Worm (Caenorhabditis elegans) whole organism, early embryonic: ENCODE results near the gene tsp-6.

ENCODE experiments used
- F13C5.2 ChIP-seq: sonication (generic microtip); optimal IDR thresholded peaks from 2 replicates; lab custom pipeline; 2017; ENCODE audit warnings: mild to moderate bottlenecking, missing genetic modification characterization, inconsistent platforms, missing compliant biosample characterization
- aly-1 ChIP-seq: sonication (generic microtip); optimal IDR thresholded peaks from 2 replicates; lab custom pipeline; 2016; ENCODE audit warnings: missing genetic modification characterization, missing compliant biosample characterization
- ama-1 ChIP-seq: fragments of 150-350 bp; optimal IDR thresholded peaks from 2 replicates; lab custom pipeline; 2014
- ceh-36 ChIP-seq: sonication (generic microtip); optimal IDR thresholded peaks from 2 replicates; lab custom pipeline; 2016; ENCODE audit warnings: missing genetic modification characterization, inconsistent platforms, missing compliant biosample characterization
- flt-1 ChIP-seq: fragments of 200-800 bp; sonication (Bioruptor generic); IDR thresholded peaks from 2 replicates; pipeline ENCODE4 v1.3.6; 2022; ENCODE audit warnings: missing genetic modification characterization, missing compliant biosample characterization
- pes-1 ChIP-seq: fragments of 200-800 bp; sonication (Bioruptor generic); IDR thresholded peaks from 2 replicates; pipeline ENCODE4 v1.3.6; 2022; ENCODE audit warnings: missing genetic modification reagents, missing genetic modification characterization, missing compliant biosample characterization
- scrt-1 ChIP-seq: fragments of 200-800 bp; sonication (Bioruptor generic); IDR thresholded peaks from 2 replicates; pipeline ENCODE4 v1.3.6; 2022; ENCODE audit warnings: missing genetic modification characterization, missing compliant biosample characterization
- tbx-37 ChIP-seq: fragments of 200-800 bp; sonication (Bioruptor generic); conservative IDR thresholded peaks from 2 replicates; pipeline ENCODE4 v1.3.6; 2022; ENCODE audit warnings: missing genetic modification reagents, missing genetic modification characterization, missing compliant biosample characterization

ce11 chrX:2771742-2772141, 48.5 kb upstream of the tsp-6 start, which contains the start of gene cgef-1:
- TF ChIP-seq aly-1 (tag; lab: Kevin White, UChicago) (no peak), ama-1 (lab: Kevin White, UChicago) (no peak), flt-1 (GFP tag; lab: Robert Waterston, UW) (no peak), pes-1 (no peak), F13C5.2 (tag; lab: Kevin White, UChicago) (no peak), tbx-37 (GFP tag; lab: Robert Waterston, UW) (no peak), scrt-1 (no peak), ceh-36 (tag; lab: Kevin White, UChicago) (no peak)
